Fruit fly (Drosophila melanogaster): Measurements from ENCODE around the gene CG3184.

The CG3184 gene

DNA sequence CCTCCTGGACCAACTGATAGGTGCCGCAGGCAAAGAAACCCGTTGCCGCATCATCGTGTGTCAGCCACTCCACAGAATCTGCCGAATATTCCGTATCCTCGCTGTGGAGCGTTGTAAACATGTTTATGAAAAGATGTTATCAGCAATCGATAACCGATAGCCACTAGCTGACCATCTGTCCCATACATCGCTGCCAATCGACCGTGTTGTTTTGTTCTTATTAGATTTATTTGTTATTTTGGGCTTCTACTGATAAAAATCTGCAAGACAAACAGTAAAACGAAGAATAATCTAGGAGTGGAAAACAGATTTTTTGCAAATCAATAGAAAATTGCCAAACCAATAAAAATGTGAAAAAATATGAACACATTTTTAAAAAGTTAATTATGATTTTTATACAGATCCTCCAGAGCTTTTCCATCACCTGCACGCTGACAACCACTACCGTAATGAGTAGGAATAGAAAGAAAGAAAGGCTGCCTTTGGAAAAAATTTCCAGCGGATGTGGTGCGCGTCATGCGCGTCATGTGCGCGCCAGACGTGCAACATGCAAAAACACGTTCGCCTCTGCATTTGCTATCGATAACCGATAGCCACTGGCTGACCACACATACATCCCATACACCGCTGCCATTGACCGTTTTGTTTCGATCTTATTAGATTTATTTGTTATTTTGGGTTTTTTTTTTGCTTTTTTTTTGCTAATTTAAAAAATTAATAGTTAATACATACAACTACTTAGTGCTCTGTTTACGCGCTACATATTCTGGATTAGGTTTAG, at the start of gene CG3184:
Gene CG3184, minus strand, starts transcription at position 155 of the 781 bp plus-strand sequence.
- TF ChIP-seq Myc (optimal IDR thresholded peaks at IDR 0.05) (peak; percentile 44), h (GFP tag; optimal IDR thresholded peaks at IDR 0.05) (no peak), dl (GFP tag; optimal IDR thresholded peaks at IDR 0.05; ENCODE audit: insufficient read depth in 1 of 2, partially characterized antibody in 2 of 2) (no peak)

DNA sequence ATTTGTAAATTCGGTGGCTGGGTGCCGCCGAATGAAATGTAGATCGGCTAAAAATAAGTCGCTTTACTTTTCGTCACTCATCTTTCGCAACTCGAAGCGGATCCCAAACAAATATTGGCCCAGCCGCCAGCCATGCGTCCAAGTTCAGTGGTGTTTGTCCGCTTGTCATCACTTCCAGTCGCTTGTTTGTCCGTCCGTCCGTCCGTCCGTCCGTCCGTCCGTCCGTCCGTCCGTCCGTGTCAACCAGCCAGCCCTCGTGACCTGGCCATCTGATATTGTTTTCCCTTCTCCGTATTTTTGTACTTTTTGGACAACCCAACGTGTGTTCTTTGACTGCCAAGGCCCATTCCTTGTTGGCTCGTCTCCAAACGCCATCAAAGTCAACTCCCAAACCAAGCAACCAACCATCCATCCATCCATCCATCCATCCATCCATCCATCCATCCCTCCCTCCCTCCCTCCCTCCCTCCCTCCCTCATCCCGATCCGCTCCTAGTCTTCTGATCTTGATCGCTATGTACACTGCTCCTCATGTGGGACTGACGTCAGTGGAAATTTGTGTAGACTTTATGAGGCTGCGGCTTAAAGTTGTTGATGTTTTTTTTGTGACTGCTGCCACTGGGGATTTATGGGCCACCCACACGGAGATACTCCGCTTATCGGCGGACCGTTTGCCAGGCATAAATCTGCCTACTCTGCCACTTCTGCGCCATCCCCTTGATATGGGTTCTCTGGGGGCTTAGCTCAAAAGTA, 44.9 kb upstream of the CG3184 start:
- TF ChIP-seq psq (GFP tag; optimal IDR thresholded peaks at IDR 0.05) (no peak), tai (GFP tag; optimal IDR thresholded peaks at IDR 0.05) (no peak), Hr83 (GFP tag; optimal IDR thresholded peaks at IDR 0.05; ENCODE audit: poor library complexity, severe bottlenecking) (peak; percentile 39), sage (GFP tag; optimal IDR thresholded peaks at IDR 0.05) (no peak), Jra (GFP tag; optimal IDR thresholded peaks at IDR 0.05) (no peak), rgr (GFP tag; optimal IDR thresholded peaks at IDR 0.05) (no peak), Sp1 (GFP tag; optimal IDR thresholded peaks at IDR 0.05) (no peak), OdsH (GFP tag; optimal IDR thresholded peaks at IDR 0.05) (no peak), Dif (GFP tag; optimal IDR thresholded peaks at IDR 0.05; ENCODE audit: partially characterized antibody) (no peak), Rel (GFP tag; optimal IDR thresholded peaks at IDR 0.05) (no peak), Rel (tag; optimal IDR thresholded peaks at IDR 0.05) (no peak), dsf (GFP tag; optimal IDR thresholded peaks at IDR 0.05; ENCODE audit: borderline replicate concordance) (no peak), pan (optimal IDR thresholded peaks at IDR 0.05) (peak; percentile 29), CG9705 (GFP tag; optimal IDR thresholded peaks at IDR 0.05) (no peak), br (GFP tag; optimal IDR thresholded peaks at IDR 0.05) (no peak), N (GFP tag; optimal IDR thresholded peaks at IDR 0.05) (no peak), ey (GFP tag; optimal IDR thresholded peaks at IDR 0.05) (no peak), GATAd (GFP tag; optimal IDR thresholded peaks at IDR 0.05) (no peak), brk (GFP tag; optimal IDR thresholded peaks at IDR 0.05) (no peak), dmrt93B (GFP tag; optimal IDR thresholded peaks at IDR 0.05) (no peak), HLH106 (tag; optimal IDR thresholded peaks at IDR 0.05) (no peak), Abd-B (GFP tag; optimal IDR thresholded peaks at IDR 0.05) (no peak), h (GFP tag; optimal IDR thresholded peaks at IDR 0.05) (peak; percentile 16), CrebA (GFP tag; optimal IDR thresholded peaks at IDR 0.05; ENCODE audit: borderline replicate concordance) (no peak)

DNA sequence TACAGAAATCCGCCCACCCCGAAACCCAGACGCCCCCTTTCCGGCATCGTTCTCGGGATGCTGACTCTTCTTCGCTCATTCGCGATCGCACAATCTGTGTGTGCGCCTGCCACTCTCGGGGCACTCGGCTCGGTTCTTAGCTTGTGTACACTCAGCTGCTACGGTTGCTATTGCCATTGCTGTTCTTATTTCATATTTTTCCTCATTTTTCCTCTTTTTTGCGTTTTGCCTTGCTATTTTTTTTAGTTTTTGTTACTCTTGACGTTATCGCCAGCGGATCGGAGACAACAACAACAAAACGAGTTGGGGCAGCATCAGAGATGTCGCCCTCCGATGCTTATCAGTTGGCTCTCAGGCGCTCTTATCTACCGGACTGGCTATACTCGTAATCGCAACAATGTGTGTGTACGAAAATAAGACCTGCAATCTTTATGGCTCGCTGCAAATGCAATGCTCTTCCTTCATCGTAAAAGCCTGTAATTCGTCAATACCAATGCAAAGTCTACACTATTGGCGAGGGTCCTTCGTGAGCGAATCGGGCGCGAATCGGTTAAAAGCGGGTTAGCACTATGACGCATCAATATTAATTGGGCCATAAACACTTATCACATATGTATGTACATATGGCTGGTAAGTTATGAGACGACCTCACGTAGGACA, 42.2 kb upstream of the CG3184 start:
- TF ChIP-seq CG9705 (GFP tag; optimal IDR thresholded peaks at IDR 0.05) (no peak), HLH106 (tag; optimal IDR thresholded peaks at IDR 0.05) (no peak), Hr83 (GFP tag; optimal IDR thresholded peaks at IDR 0.05; ENCODE audit: poor library complexity, severe bottlenecking) (no peak), rgr (GFP tag; optimal IDR thresholded peaks at IDR 0.05) (no peak), Sp1 (GFP tag; optimal IDR thresholded peaks at IDR 0.05) (peak; percentile 8), pan (optimal IDR thresholded peaks at IDR 0.05) (no peak), dl (GFP tag; optimal IDR thresholded peaks at IDR 0.05; ENCODE audit: insufficient read depth in 1 of 2, partially characterized antibody in 2 of 2) (no peak)

DNA sequence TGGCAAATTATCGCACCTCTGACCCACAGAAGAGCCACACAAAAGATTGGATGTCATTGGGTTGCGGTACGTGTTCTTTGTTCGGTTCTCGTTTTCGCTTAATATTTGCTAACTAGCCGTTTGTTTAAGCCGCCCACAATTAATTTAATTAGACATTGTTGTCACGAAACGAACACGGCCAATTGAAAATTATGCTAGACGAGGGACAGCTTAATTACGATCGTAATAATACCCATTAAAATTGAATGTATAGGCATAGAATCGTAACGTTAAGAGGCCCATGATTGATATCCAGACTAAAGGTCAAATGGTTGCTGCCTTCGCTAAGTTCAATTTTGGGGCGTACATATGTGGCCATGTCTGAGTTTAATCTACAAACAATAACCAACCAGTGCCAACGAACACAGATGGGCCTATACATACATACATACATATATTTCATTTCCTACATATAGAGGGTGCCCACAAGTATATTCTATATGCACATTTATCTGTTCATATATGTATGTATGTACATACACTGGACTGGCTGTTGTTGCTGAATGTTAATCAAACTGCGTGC, 40.1 kb upstream of the CG3184 start:
- TF ChIP-seq sage (GFP tag; optimal IDR thresholded peaks at IDR 0.05) (no peak), Mio (GFP tag; optimal IDR thresholded peaks at IDR 0.05) (no peak), jim (GFP tag; optimal IDR thresholded peaks at IDR 0.05) (no peak), Dif (GFP tag; optimal IDR thresholded peaks at IDR 0.05; ENCODE audit: partially characterized antibody) (no peak), brk (GFP tag; optimal IDR thresholded peaks at IDR 0.05) (no peak)

All from whole organism, wandering third instar larva.